Fruit fly (Drosophila melanogaster) whole organism: Measurements from ENCODE around the gene Ptpmeg.

ENCODE experiments used
- CG8478 ChIP-seq: fragments of >200 bp; optimal IDR thresholded peaks from 2 replicates; lab custom pipeline; 2018; ENCODE audit warnings: inconsistent platforms
- Dll ChIP-seq: fragments of >200 bp; optimal IDR thresholded peaks from 2 replicates; lab custom pipeline; 2017
- EcR ChIP-seq, 2 experiments: fragments of >200 bp; optimal IDR thresholded peaks; 2 replicates each; lab custom pipeline; 2017; ENCODE audit warnings: missing biosample characterization in 2 of 2, missing genetic modification characterization in 2 of 2, missing genetic modification reagents in 2 of 2
- pan ChIP-seq: fragments of >200 bp; optimal IDR thresholded peaks from 2 replicates; lab custom pipeline; 2017
- psq ChIP-seq: fragments of >200 bp; optimal IDR thresholded peaks from 2 replicates; lab custom pipeline; 2017
- usp ChIP-seq: fragments of >200 bp; optimal IDR thresholded peaks from 2 replicates; lab custom pipeline; 2017; ENCODE audit warnings: missing biosample characterization, missing genetic modification characterization, mixed read lengths

Gene Ptpmeg

DNA sequence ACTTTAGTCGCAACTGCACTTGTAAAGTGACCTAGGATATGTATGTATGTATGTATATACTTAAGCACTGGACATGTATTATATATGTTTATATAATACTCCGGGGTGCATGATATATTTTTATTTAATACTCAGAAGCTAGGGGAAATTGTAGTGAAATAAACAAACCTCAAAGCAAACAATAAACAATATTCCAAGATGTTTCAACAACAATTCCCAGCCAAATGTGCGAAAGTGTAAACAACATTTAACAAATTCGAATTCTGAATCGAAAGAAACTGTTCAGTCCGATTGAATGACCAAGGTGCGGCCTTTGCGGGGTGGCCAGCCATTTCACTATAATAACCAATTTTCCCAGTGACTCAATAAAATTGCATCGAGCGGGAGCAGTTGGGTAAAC lies 12.2 kb downstream of the Ptpmeg start:
- TF ChIP-seq Dll (lab: Kevin White, UChicago) = no peak
- no peak for TF ChIP-seq pan (lab: Kevin White, UChicago)
- TF ChIP-seq usp (GFP tag; lab: Kevin White, UChicago) = no peak
- no peak for TF ChIP-seq CG8478
- no peak for TF ChIP-seq EcR (GFP tag; optimal IDR thresholded peaks at IDR 0.05; lab: Kevin White, UChicago)
- no peak for TF ChIP-seq psq (lab: Kevin White, UChicago)

dm6 chr3L:340569-340968 lies 12.7 kb downstream of the Ptpmeg start:
- TF ChIP-seq usp (GFP tag; lab: Kevin White, UChicago) (no peak), Dll (lab: Kevin White, UChicago) (no peak), pan (lab: Kevin White, UChicago) (no peak), CG8478 (no peak), EcR (GFP tag; optimal IDR thresholded peaks at IDR 0.05; lab: Kevin White, UChicago) (no peak), psq (lab: Kevin White, UChicago) (no peak)

DNA sequence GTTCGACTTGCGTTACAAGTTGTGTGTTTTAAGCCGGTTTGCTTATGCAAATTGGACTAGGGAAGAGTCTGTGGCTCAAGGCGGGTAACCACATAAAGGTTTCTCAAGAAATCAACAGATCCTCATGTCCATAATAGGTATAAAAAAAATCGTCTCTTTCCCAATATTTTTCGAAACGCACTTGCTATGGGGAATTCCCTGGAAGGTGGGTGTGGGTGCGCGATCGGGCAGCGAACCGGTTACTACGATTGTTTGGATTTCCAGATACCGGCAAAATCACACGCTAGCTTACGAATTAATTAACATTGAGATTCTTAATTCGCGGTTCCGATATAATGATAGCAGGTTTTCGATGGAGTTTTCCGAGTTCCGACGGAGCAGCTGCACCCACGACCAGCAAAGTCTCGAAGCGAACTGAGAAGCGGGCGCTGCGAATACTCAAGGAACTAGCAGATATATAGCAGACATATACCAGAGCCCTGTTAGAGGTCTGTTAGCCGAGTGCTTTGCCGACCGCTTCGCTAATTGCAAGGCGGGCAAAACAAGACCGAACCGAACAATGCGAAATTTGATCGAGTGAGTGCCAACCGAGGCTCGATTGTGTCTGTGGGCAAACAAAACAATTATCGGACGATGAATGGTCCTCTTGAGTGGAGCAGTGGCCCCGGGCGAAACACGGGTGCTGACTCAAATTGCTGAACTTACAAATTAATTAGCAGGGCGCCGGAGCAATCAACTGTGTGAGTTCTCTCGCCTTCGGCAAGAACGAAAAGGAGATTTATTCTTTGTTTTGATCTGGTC lies 13.4 kb downstream of the Ptpmeg start:
- TF ChIP-seq CG8478 (no peak), EcR (GFP tag; optimal IDR thresholded peaks at IDR 0.05; lab: Kevin White, UChicago) (peak in 1 of 2 experiments; percentile 14), pan (lab: Kevin White, UChicago) (no peak), psq (lab: Kevin White, UChicago) (no peak), Dll (lab: Kevin White, UChicago) (no peak), usp (GFP tag; lab: Kevin White, UChicago) (no peak)

DNA sequence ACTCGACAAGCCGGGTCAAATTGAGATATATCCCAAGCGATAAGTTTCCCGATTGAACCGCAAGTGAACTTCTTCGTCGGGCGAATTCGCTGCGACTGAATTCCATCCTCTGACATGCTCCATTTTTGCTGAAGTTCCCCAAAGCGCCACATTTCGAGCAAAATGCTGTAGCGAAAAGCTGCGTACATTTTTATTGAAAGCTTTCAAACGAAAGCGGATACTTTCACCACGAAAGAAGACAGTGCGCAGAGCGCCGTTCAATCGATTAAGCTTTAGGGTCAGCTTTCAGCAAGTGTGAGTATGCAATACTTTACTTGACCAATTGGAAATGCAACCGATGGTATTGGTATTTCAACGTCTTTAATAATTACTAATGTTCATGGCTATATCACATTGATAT lies 14.9 kb downstream of the Ptpmeg start, which contains the start of gene mthl10:
Gene mthl10 (minus strand): TSS at position 77 of the 400 bp plus-strand sequence.
- TF ChIP-seq EcR (GFP tag; optimal IDR thresholded peaks at IDR 0.05; lab: Kevin White, UChicago) (no peak), Dll (lab: Kevin White, UChicago) (no peak), CG8478 (peak; percentile 12), pan (lab: Kevin White, UChicago) (no peak), usp (GFP tag; lab: Kevin White, UChicago) (no peak), psq (lab: Kevin White, UChicago) (no peak)

DNA sequence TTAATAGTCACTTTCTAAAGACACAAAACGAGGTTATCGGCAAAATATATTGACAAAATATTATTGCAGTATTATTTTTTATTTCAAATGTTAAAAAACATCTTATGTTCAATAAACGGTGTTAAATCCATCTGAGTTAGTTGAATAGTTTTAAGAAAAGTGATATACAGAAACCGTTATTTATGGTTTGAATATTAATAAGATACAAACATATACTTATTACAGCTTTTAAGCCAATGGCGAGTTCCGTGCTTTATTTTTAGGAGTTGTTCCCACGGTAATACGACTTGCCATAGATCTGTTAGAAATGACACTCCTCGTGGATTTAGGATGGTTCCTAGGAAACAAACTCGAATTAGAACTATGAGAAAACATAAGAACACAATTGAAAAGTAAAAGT lies 15.4 kb downstream of the Ptpmeg start:
- TF ChIP-seq EcR (GFP tag; optimal IDR thresholded peaks at IDR 0.05; lab: Kevin White, UChicago) (no peak), pan (lab: Kevin White, UChicago) (no peak), psq (lab: Kevin White, UChicago) (no peak), Dll (lab: Kevin White, UChicago) (no peak), usp (GFP tag; lab: Kevin White, UChicago) (no peak), CG8478 (no peak)

- TF ChIP-seq psq (lab: Kevin White, UChicago) = no peak
- no peak for TF ChIP-seq Dll (lab: Kevin White, UChicago)
- no peak for TF ChIP-seq CG8478
- no peak for TF ChIP-seq pan (lab: Kevin White, UChicago)
- TF ChIP-seq EcR (GFP tag; optimal IDR thresholded peaks at IDR 0.05; lab: Kevin White, UChicago) = no peak
- TF ChIP-seq usp (GFP tag; lab: Kevin White, UChicago) = no peak
Observed at dm6 chr3L:346656-347640, 19.1 kb downstream of the Ptpmeg start, which contains the start of gene mth. Gene mth, minus strand, starts transcription at chr3L:346957.

DNA sequence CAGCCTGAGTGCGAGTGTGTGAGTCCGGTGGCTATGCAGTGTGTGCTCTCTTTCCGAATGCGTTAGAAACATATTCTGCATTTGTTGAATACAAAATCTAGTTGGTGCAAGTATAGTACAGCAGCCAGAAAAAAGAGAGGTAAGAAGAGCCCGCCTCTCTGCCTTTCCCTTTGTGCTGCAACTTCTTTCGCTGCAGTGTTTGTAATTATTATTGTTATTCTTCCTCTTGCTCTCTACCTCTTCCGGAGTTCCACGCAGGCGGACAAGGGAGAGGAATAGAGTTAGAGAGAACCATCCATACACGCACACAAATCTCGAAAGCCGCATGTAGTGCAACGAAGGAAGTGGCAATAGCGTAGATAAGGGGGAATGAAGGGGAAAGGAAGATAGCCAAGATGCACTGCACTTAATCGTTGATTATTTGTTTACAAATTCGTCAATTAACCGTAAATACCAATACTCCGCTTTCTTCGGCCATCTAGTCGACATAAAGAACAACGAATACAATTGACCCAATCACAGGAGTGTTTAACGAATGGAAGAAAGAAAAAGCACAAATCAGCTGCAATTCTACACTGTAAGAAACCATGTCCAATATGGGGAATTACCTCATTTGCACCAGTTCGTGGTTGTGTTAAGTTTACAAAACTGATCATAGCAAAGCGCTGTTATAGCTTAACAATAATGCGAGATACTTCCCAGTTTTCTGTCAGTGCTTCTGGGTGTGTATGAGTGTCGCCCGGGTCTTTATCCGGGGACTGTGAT lies 19.9 kb downstream of the Ptpmeg start:
- TF ChIP-seq CG8478 (no peak), pan (lab: Kevin White, UChicago) (no peak), psq (lab: Kevin White, UChicago) (no peak), Dll (lab: Kevin White, UChicago) (no peak), usp (GFP tag; lab: Kevin White, UChicago) (no peak), EcR (GFP tag; optimal IDR thresholded peaks at IDR 0.05; lab: Kevin White, UChicago) (no peak)

- TF ChIP-seq usp (GFP tag; lab: Kevin White, UChicago) (no peak), CG8478 (no peak), psq (lab: Kevin White, UChicago) (no peak), EcR (GFP tag; optimal IDR thresholded peaks at IDR 0.05; lab: Kevin White, UChicago) (no peak), Dll (lab: Kevin White, UChicago) (no peak), pan (lab: Kevin White, UChicago) (no peak)
Observed at dm6 chr3L:348406-348743, 20.5 kb downstream of the Ptpmeg start.

DNA sequence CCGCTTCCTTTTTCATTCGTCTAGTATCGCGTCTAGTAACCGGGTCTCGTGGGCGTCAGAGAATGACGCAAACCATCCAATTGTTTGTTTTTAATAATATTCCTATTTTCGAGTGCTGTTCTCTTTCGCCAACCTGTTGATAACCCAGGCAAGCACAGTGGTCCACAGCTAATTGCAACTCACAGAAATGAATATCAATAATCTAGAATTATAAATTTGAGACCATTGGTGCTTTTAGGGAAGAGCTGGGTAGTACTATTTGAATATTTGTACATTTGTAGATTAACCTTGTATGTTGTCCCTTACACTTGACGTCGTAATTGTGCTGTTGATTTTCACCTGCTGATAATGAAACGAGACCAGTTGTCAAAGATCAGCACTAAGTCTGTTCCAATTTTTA lies 21.9 kb downstream of the Ptpmeg start:
- no peak for TF ChIP-seq psq (lab: Kevin White, UChicago)
- TF ChIP-seq pan (lab: Kevin White, UChicago) = no peak

- no peak for TF ChIP-seq EcR (GFP tag; optimal IDR thresholded peaks at IDR 0.05; lab: Kevin White, UChicago)
- TF ChIP-seq Dll (lab: Kevin White, UChicago) = no peak
Observed at dm6 chr3L:350651-351228, 22.8 kb downstream of the Ptpmeg start.
